Worm (Caenorhabditis elegans): ENCODE data around the gene dnc-4.

Gene dnc-4

DNA sequence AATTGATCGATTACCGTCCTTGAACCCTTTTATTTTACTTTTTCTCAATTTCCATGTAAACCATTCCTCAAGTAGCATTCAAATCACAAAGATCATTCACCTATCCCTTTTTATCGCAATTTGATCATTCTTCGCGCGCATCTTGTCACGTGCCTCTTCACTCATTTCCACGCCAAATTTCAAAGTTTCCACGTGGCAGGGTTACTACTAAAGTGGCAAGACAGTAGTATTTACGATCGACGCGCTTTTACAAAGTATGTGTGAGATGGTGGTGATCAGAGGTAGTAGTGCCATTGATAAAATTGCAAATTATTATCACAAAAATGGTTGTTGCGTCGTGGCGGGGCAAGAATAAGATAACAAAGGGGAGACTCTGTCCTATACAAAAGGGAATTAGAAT is 8.8 kb upstream of the dnc-4 start (continued):
- TF ChIP-seq nhr-25 (tag; optimal IDR thresholded peaks at IDR 0.05): peak; percentile 95
- TF ChIP-seq nhr-28 (tag; optimal IDR thresholded peaks at IDR 0.05): no peak
- peak; percentile 75 for TF ChIP-seq nhr-43 (tag; optimal IDR thresholded peaks at IDR 0.05; ENCODE audit: poor library complexity, severe bottlenecking)
- TF ChIP-seq jun-1 (tag; optimal IDR thresholded peaks at IDR 0.05): no peak
- no peak for TF ChIP-seq sea-2 (GFP tag; optimal IDR thresholded peaks at IDR 0.05)
- no peak for TF ChIP-seq nhr-67 (tag; optimal IDR thresholded peaks at IDR 0.05)
- TF ChIP-seq egl-27 (tag; optimal IDR thresholded peaks at IDR 0.05): no peak
- no peak for TF ChIP-seq nhr-11 (tag; optimal IDR thresholded peaks at IDR 0.05)
- TF ChIP-seq skn-1 (tag; optimal IDR thresholded peaks at IDR 0.05): no peak
- no peak for TF ChIP-seq lin-15B (tag; optimal IDR thresholded peaks at IDR 0.05)

DNA sequence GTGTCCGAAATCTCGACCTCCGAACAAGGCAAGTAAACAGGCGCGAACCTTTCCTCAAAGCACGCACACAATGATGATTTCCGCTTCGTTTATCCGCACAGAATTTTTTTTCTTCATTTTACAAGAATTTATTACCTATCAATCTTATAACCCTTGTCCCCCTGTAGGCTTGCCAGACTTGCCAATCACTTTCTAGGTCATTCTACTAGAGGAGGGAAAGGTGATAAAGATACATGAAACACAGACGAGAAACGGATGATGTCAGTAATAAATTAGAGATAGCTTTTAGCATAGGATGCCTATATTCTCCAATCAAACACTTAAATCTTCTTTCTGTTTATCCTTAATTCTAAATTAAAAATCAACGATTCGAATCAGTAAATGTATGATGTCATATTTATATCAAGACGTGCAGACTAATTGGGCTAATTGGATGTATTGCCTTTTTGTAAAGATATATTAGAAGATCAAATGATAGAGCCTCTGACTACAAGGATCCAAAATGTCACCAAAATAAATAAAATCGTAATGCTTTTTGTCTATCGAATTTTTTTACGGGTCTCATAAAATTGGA is 7.8 kb upstream of the dnc-4 start:
- TF ChIP-seq zag-1 (tag; optimal IDR thresholded peaks at IDR 0.05) (no peak), nhr-77 (tag; optimal IDR thresholded peaks at IDR 0.05) (no peak), elt-2 (tag; optimal IDR thresholded peaks at IDR 0.05) (peak; percentile 26), R02D3.7 (tag; optimal IDR thresholded peaks at IDR 0.05) (no peak), tbx-2 (tag; optimal IDR thresholded peaks at IDR 0.05) (no peak), unc-62 (GFP tag; optimal IDR thresholded peaks at IDR 0.05) (no peak), lin-39 (tag; optimal IDR thresholded peaks at IDR 0.05) (no peak), elt-3 (tag; optimal IDR thresholded peaks at IDR 0.05) (no peak), nhr-11 (tag; optimal IDR thresholded peaks at IDR 0.05) (no peak), nhr-67 (tag; optimal IDR thresholded peaks at IDR 0.05) (no peak), mdl-1 (tag; optimal IDR thresholded peaks at IDR 0.05) (no peak), nhr-25 (tag; optimal IDR thresholded peaks at IDR 0.05) (peak; percentile 70), skn-1 (tag; optimal IDR thresholded peaks at IDR 0.05) (no peak), nhr-237 (tag; optimal IDR thresholded peaks at IDR 0.05) (no peak), fkh-10 (GFP tag; optimal IDR thresholded peaks at IDR 0.05) (no peak), nhr-12 (tag; optimal IDR thresholded peaks at IDR 0.05) (no peak), ceh-28 (tag; optimal IDR thresholded peaks at IDR 0.05) (peak; percentile 3), ceh-16 (tag; optimal IDR thresholded peaks at IDR 0.05) (no peak), lin-15B (tag; optimal IDR thresholded peaks at IDR 0.05) (no peak), jun-1 (tag; optimal IDR thresholded peaks at IDR 0.05) (no peak), egl-5 (tag; optimal IDR thresholded peaks at IDR 0.05) (no peak), unc-39 (tag; optimal IDR thresholded peaks at IDR 0.05) (no peak), nhr-23 (tag; optimal IDR thresholded peaks at IDR 0.05) (peak; percentile 57), egl-27 (tag; optimal IDR thresholded peaks at IDR 0.05) (no peak)

DNA sequence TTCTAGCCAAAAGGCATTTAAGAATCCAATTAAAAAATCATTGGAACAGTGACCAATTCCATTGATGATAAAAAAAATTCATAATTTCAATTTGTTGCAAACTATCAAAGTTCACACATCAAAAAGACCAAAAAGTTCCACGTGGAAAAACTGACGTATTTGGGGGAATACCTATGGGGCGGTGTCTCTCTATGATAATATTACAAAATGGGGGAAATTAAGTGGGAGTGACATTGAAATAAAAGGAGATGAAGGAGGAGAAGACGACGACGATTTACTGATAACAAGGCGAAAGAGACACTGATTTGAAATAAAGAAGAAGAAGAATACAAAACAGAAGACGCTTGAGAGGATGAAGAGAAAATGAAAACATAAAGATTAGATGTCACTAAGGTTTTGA is 6.8 kb upstream of the dnc-4 start:
- TF ChIP-seq hmg-11 (tag; optimal IDR thresholded peaks at IDR 0.05): no peak
- TF ChIP-seq elt-3 (tag; optimal IDR thresholded peaks at IDR 0.05): peak in 2 of 3 experiments; percentile 34 to 46
- no peak for TF ChIP-seq ceh-9 (tag; optimal IDR thresholded peaks at IDR 0.05)
- peak; percentile 8 for TF ChIP-seq nfya-1 (tag; optimal IDR thresholded peaks at IDR 0.05; ENCODE audit: insufficient read depth)
- no peak for TF ChIP-seq unc-39 (tag; optimal IDR thresholded peaks at IDR 0.05)
- no peak for TF ChIP-seq unc-62 (GFP tag; optimal IDR thresholded peaks at IDR 0.05)
- TF ChIP-seq aly-2 (tag; optimal IDR thresholded peaks at IDR 0.05): no peak
- TF ChIP-seq elt-1 (tag; optimal IDR thresholded peaks at IDR 0.05): no peak
- TF ChIP-seq elt-2 (tag; optimal IDR thresholded peaks at IDR 0.05): peak; percentile 90
- TF ChIP-seq fkh-10 (GFP tag; optimal IDR thresholded peaks at IDR 0.05): no peak
- no peak for TF ChIP-seq lin-15B (tag; optimal IDR thresholded peaks at IDR 0.05)
- peak; percentile 34 for TF ChIP-seq mdl-1 (tag; optimal IDR thresholded peaks at IDR 0.05)
- TF ChIP-seq nhr-25 (tag; optimal IDR thresholded peaks at IDR 0.05): peak; percentile 36
- no peak for TF ChIP-seq nhr-28 (tag; optimal IDR thresholded peaks at IDR 0.05)
- TF ChIP-seq pqm-1 (tag; optimal IDR thresholded peaks at IDR 0.05): peak; percentile 91
- TF ChIP-seq jun-1 (tag; optimal IDR thresholded peaks at IDR 0.05): peak; percentile 19
- TF ChIP-seq fkh-2 (tag; optimal IDR thresholded peaks at IDR 0.05): no peak
- TF ChIP-seq egl-27 (tag; optimal IDR thresholded peaks at IDR 0.05): no peak
- no peak for TF ChIP-seq eor-1 (tag; optimal IDR thresholded peaks at IDR 0.05)

DNA sequence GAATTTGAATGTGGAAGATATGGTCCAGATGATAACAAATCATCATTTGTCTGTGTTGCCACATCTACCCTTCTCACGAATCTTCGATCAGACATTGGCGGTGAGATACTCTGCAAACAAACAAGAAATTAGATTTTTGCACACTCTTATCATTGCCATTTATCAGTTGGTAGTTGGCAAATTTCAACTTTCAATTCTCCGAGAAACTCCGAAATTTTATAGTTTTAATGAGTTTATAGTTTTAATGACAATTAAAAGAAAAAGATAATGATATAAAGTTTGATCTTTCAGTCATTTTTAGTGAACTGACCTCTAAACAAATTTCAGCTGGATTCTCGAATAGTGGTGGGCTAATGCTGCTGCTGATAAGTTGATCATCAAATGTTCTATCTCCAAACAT is 4.3 kb upstream of the dnc-4 start:
- TF ChIP-seq elt-2 (tag; optimal IDR thresholded peaks at IDR 0.05) (peak; percentile 48), mml-1 (tag; optimal IDR thresholded peaks at IDR 0.05) (no peak), pqm-1 (tag; optimal IDR thresholded peaks at IDR 0.05) (peak; percentile 22)

All from whole organism, L3 larva.